Worm (Caenorhabditis elegans) whole organism, L1 larva: ENCODE measurements around the gene srh-245.

Source experiments
- C16A3.4 ChIP-seq: fragments of 150-350 bp; optimal IDR thresholded peaks from 2 replicates; lab custom pipeline; 2014; ENCODE audit warnings: missing biosample characterization, missing genetic modification characterization
- C34B4.2 ChIP-seq: sonication (generic microtip); optimal IDR thresholded peaks from 2 replicates; lab custom pipeline; 2017; ENCODE audit warnings: mild to moderate bottlenecking, missing genetic modification characterization, missing compliant biosample characterization
- F16B12.6 ChIP-seq: fragments of 150-350 bp; optimal IDR thresholded peaks from 2 replicates; lab custom pipeline; 2014; ENCODE audit warnings: missing biosample characterization, missing genetic modification characterization
- aha-1 ChIP-seq: fragments of 150-350 bp; optimal IDR thresholded peaks from 2 replicates; lab custom pipeline; 2014; ENCODE audit warnings: missing biosample characterization, missing genetic modification characterization
- aly-2 ChIP-seq: fragments of 150-350 bp; optimal IDR thresholded peaks from 2 replicates; lab custom pipeline; 2014; ENCODE audit warnings: missing biosample characterization, missing genetic modification characterization
- ama-1 ChIP-seq: fragments of 150-350 bp; optimal IDR thresholded peaks from 2 replicates; lab custom pipeline; 2014
- blmp-1 ChIP-seq: fragments of 150-350 bp; optimal IDR thresholded peaks from 2 replicates; lab custom pipeline; 2014; ENCODE audit warnings: missing biosample characterization, missing genetic modification characterization
- ceh-82 ChIP-seq, 3 experiments: fragments of 150-350 bp in 1 of 3; sonication (generic microtip) in 2 of 3; optimal IDR thresholded peaks; 2 replicates each; lab custom pipeline; 2014 to 2017; ENCODE audit warnings: missing biosample characterization in 3 of 3, missing genetic modification characterization in 3 of 3
- ceh-88 ChIP-seq: fragments of 200-800 bp; sonication (Bioruptor generic); IDR thresholded peaks from 2 replicates; pipeline ENCODE4 v1.3.6; 2022; ENCODE audit warnings: missing genetic modification characterization, missing compliant biosample characterization
- ces-1 ChIP-seq: fragments of 150-350 bp; optimal IDR thresholded peaks from 2 replicates; lab custom pipeline; 2014; ENCODE audit warnings: missing biosample characterization, missing genetic modification reagents, missing genetic modification characterization
- efl-1 ChIP-seq, 4 experiments: fragments of 150-350 bp; optimal IDR thresholded peaks in 3 of 4; peaks in 1 of 4; 1 replicate in 1 of 4; 2 replicates in 3 of 4; lab custom pipeline; 2014; ENCODE audit warnings: missing biosample characterization in 2 of 4, missing genetic modification characterization in 2 of 4, missing genetic modification reagents in 2 of 4
- egl-13 ChIP-seq: sonication (generic microtip); optimal IDR thresholded peaks from 2 replicates; lab custom pipeline; 2016; ENCODE audit warnings: missing genotype, missing genetic modification reagents, missing genetic modification characterization, missing compliant biosample characterization
- elt-2 ChIP-seq: sonication (generic microtip); optimal IDR thresholded peaks from 2 replicates; lab custom pipeline; 2016; ENCODE audit warnings: missing genetic modification characterization, mild to moderate bottlenecking, inconsistent platforms, missing compliant biosample characterization, missing genetic modification reagents
- elt-3 ChIP-seq, 6 experiments: fragments of 150-350 bp in 1 of 6; sonication (generic microtip); optimal IDR thresholded peaks; 2 replicates each; lab custom pipeline; 2017 to 2018; ENCODE audit warnings: missing biosample characterization in 6 of 6, missing genetic modification characterization in 6 of 6, inconsistent platforms in 1 of 6
- fkh-8 ChIP-seq: sonication (generic microtip); optimal IDR thresholded peaks from 2 replicates; lab custom pipeline; 2016; ENCODE audit warnings: mild to moderate bottlenecking, missing genetic modification characterization, missing compliant biosample characterization
- grh-1 ChIP-seq: fragments of 200-800 bp; sonication (Bioruptor generic); IDR thresholded peaks from 2 replicates; pipeline ENCODE4 v1.3.6; 2022; ENCODE audit warnings: missing genetic modification reagents, missing genetic modification characterization, missing compliant biosample characterization
- hlh-4 ChIP-seq: sonication (generic microtip); optimal IDR thresholded peaks from 2 replicates; lab custom pipeline; 2016; ENCODE audit warnings: mild to moderate bottlenecking, missing genetic modification characterization, missing compliant biosample characterization
- irx-1 ChIP-seq: sonication (generic microtip); optimal IDR thresholded peaks from 2 replicates; lab custom pipeline; 2016; ENCODE audit warnings: missing genetic modification characterization, missing compliant biosample characterization
- isw-1 ChIP-seq: fragments of 200-800 bp; sonication (Bioruptor generic); IDR thresholded peaks from 2 replicates; pipeline ENCODE4 v1.3.6; 2022; ENCODE audit warnings: missing genetic modification characterization, missing compliant biosample characterization
- lin-14 ChIP-seq: fragments of 200-800 bp; sonication (Bioruptor generic); optimal IDR thresholded peaks from 2 replicates; lab custom pipeline; 2018; ENCODE audit warnings: mild to moderate bottlenecking, missing genetic modification characterization, moderate library complexity, missing compliant biosample characterization
- lin-15B ChIP-seq: fragments of 150-350 bp; sonication (generic microtip); optimal IDR thresholded peaks from 3 replicates; lab custom pipeline; 2014; ENCODE audit warnings: missing biosample characterization, missing genetic modification characterization
- lin-35 ChIP-seq, 2 experiments: fragments of 150-350 bp; optimal IDR thresholded peaks; 2 replicates each; lab custom pipeline; 2014; ENCODE audit warnings: missing biosample characterization in 2 of 2, missing genetic modification characterization in 2 of 2, missing genetic modification reagents in 2 of 2
- lir-3 ChIP-seq: sonication (generic microtip); optimal IDR thresholded peaks from 2 replicates; lab custom pipeline; 2016; ENCODE audit warnings: mild to moderate bottlenecking, missing genetic modification characterization, moderate library complexity, missing compliant biosample characterization; ENCODE audit not compliant: poor library complexity
- lsy-2 ChIP-seq, 2 experiments: fragments of 150-350 bp; optimal IDR thresholded peaks; 2 replicates each; lab custom pipeline; 2014; ENCODE audit warnings: missing biosample characterization in 2 of 2, missing genetic modification characterization in 2 of 2
- mab-9 ChIP-seq: fragments of 200-800 bp; sonication (Bioruptor generic); IDR thresholded peaks from 2 replicates; pipeline ENCODE4 v1.3.6; 2022; ENCODE audit warnings: missing genetic modification reagents, missing genetic modification characterization, missing compliant biosample characterization
- mdl-1 ChIP-seq, 2 experiments: fragments of 150-350 bp; optimal IDR thresholded peaks; 2 replicates each; lab custom pipeline; 2014 to 2017; ENCODE audit warnings: missing biosample characterization in 2 of 2, missing genetic modification characterization in 2 of 2, inconsistent platforms in 1 of 2
- mep-1 ChIP-seq: fragments of 150-350 bp; optimal IDR thresholded peaks from 2 replicates; lab custom pipeline; 2014; ENCODE audit warnings: missing biosample characterization, missing genetic modification characterization
- nhr-20 ChIP-seq: sonication (generic microtip); optimal IDR thresholded peaks from 2 replicates; lab custom pipeline; 2016; ENCODE audit warnings: mild to moderate bottlenecking, missing genetic modification characterization, missing compliant biosample characterization
- nhr-47 ChIP-seq: sonication (generic microtip); optimal IDR thresholded peaks from 2 replicates; lab custom pipeline; 2016; ENCODE audit warnings: mild to moderate bottlenecking, missing genetic modification characterization, moderate library complexity, missing compliant biosample characterization
- nhr-71 ChIP-seq: sonication (generic microtip); optimal IDR thresholded peaks from 2 replicates; lab custom pipeline; 2016; ENCODE audit warnings: mild to moderate bottlenecking, missing genetic modification characterization, moderate library complexity, missing compliant biosample characterization
- nhr-77 ChIP-seq: fragments of 150-350 bp; optimal IDR thresholded peaks from 2 replicates; lab custom pipeline; 2014; ENCODE audit warnings: missing biosample characterization, missing genetic modification characterization
- nhr-85 ChIP-seq: sonication (generic microtip); peaks from one replicate; lab custom pipeline; 2016; ENCODE audit warnings: missing genetic modification characterization, inconsistent platforms, missing compliant biosample characterization
- nhr-90 ChIP-seq: sonication (generic microtip); optimal IDR thresholded peaks from 2 replicates; lab custom pipeline; 2016; ENCODE audit warnings: mild to moderate bottlenecking, missing genetic modification characterization, missing compliant biosample characterization; ENCODE audit not compliant: poor library complexity
- rnt-1 ChIP-seq: sonication (generic microtip); optimal IDR thresholded peaks from 2 replicates; lab custom pipeline; 2016; ENCODE audit warnings: mild to moderate bottlenecking, missing genetic modification characterization, moderate library complexity, missing compliant biosample characterization
- skn-1 ChIP-seq: fragments of 150-350 bp; optimal IDR thresholded peaks from 2 replicates; lab custom pipeline; 2014; ENCODE audit warnings: missing biosample characterization, missing genetic modification characterization
- snpc-4 ChIP-seq: fragments of 150-350 bp; optimal IDR thresholded peaks from 2 replicates; lab custom pipeline; 2014; ENCODE audit warnings: missing biosample characterization, missing genetic modification characterization
- snu-23 ChIP-seq: sonication (generic microtip); optimal IDR thresholded peaks from 2 replicates; lab custom pipeline; 2016; ENCODE audit warnings: missing genetic modification characterization, missing compliant biosample characterization
- sox-4 ChIP-seq: sonication (generic microtip); optimal IDR thresholded peaks from 2 replicates; lab custom pipeline; 2016; ENCODE audit warnings: missing genetic modification characterization, missing compliant biosample characterization
- swsn-7 ChIP-seq: sonication (generic microtip); optimal IDR thresholded peaks from 2 replicates; lab custom pipeline; 2016; ENCODE audit warnings: missing genetic modification characterization, missing compliant biosample characterization
- unc-130 ChIP-seq: fragments of 150-350 bp; optimal IDR thresholded peaks from 2 replicates; lab custom pipeline; 2017; ENCODE audit warnings: missing biosample characterization, missing genetic modification characterization, inconsistent platforms
- unc-30 ChIP-seq: sonication (generic microtip); optimal IDR thresholded peaks from 2 replicates; lab custom pipeline; 2017; ENCODE audit warnings: missing biosample characterization, missing genetic modification characterization
- xbp-1 ChIP-seq: sonication (generic microtip); optimal IDR thresholded peaks from 2 replicates; lab custom pipeline; 2016; ENCODE audit warnings: missing genetic modification characterization, missing compliant biosample characterization
- zag-1 ChIP-seq: fragments of 150-350 bp; optimal IDR thresholded peaks from 2 replicates; lab custom pipeline; 2014; ENCODE audit warnings: missing biosample characterization, missing genetic modification characterization
- zip-4 ChIP-seq: fragments of 200-800 bp; sonication (Bioruptor generic); optimal IDR thresholded peaks from 2 replicates; lab custom pipeline; 2018; ENCODE audit warnings: mild to moderate bottlenecking, missing genetic modification characterization, moderate library complexity, missing compliant biosample characterization
- ztf-4 ChIP-seq: fragments of 150-350 bp; optimal IDR thresholded peaks from 2 replicates; lab custom pipeline; 2014; ENCODE audit warnings: missing biosample characterization, missing genetic modification characterization

The srh-245 gene

ce11 chrV:642750-643149 lies 13.0 kb downstream of the srh-245 start, which contains the start of gene nhr-190:
Gene nhr-190 (minus strand): TSS chrV:642924.
- TF ChIP-seq swsn-7 (tag; lab: Kevin White, UChicago) (peak; percentile 30), efl-1 (optimal IDR thresholded peaks at IDR 0.05; lab: Kevin White, UChicago) (peak; percentile 31 to 47), efl-1 (GFP tag; optimal IDR thresholded peaks at IDR 0.05 in 1 of 2; lab: Kevin White, UChicago) (no peak), ceh-82 (tag; optimal IDR thresholded peaks at IDR 0.05; lab: Kevin White, UChicago) (peak in 1 of 3 experiments; percentile 2), unc-30 (tag; lab: Kevin White, UChicago) (no peak), mab-9 (GFP tag; lab: Robert Waterston, UW) (no peak), fkh-8 (tag; lab: Kevin White, UChicago) (peak; percentile 41), mep-1 (tag; lab: Kevin White, UChicago) (no peak), snpc-4 (no peak), ces-1 (no peak), rnt-1 (tag; lab: Kevin White, UChicago) (peak; percentile 33), nhr-20 (tag; lab: Kevin White, UChicago) (peak; percentile 22), skn-1 (no peak)
- TF ChIP-seq, all 84 proteins: peak for 6

- no peak for TF ChIP-seq sox-4 (tag; lab: Kevin White, UChicago)
- no peak for TF ChIP-seq C34B4.2 (tag; lab: Kevin White, UChicago)
- TF ChIP-seq grh-1 (GFP tag; lab: Robert Waterston, UW) = no peak
- TF ChIP-seq nhr-90 (tag; lab: Kevin White, UChicago) = no peak
- TF ChIP-seq ceh-88 (GFP tag; lab: Robert Waterston, UW) = no peak
- no peak for TF ChIP-seq lin-35 (GFP tag; optimal IDR thresholded peaks at IDR 0.05; lab: Kevin White, UChicago)
- no peak for TF ChIP-seq zip-4 (GFP tag; lab: Kevin White, UChicago)
- no peak for TF ChIP-seq C16A3.4 (tag; lab: Kevin White, UChicago)
- no peak for TF ChIP-seq mab-9 (GFP tag; lab: Robert Waterston, UW)
- TF ChIP-seq isw-1 (GFP tag; lab: Robert Waterston, UW) = no peak
- no peak for TF ChIP-seq ceh-82 (tag; optimal IDR thresholded peaks at IDR 0.05; lab: Kevin White, UChicago)
- no peak for TF ChIP-seq nhr-77
- no peak for TF ChIP-seq ama-1
- TF ChIP-seq egl-13 (tag; lab: Kevin White, UChicago) = no peak
These were observed 17.4 kb downstream of the srh-245 start, which contains the start of gene srj-37 for ce11 chrV:638328-638727. Gene srj-37 (plus strand): TSS chrV:638628.

DNA sequence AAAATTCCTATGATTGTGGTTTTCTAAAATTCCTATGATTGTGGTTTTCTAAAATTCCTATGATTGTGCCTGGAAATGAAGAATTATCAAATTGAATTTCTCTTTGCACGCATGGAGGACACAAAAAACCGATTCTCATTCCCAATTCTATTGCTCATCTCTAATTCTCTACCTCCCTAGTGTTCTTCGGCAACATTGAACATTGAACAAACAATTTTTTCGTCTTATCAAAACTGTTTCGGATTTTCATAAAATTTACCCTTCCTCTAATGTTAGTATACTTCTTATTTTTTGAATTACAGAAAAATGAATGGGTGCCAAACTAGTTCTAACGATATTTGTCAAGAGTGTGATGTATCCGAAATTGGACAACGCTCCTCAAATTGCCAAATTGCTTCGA lies 19.4 kb downstream of the srh-245 start, which contains the start of gene pals-31:
TSS of gene pals-31 (plus strand) at position 301 of the 400 bp plus-strand sequence.
- TF ChIP-seq lir-3 (tag; lab: Kevin White, UChicago) = no peak

- TF ChIP-seq lin-14 (GFP tag; lab: Kevin White, UChicago) = peak; percentile 95
- TF ChIP-seq nhr-85 (tag; lab: Kevin White, UChicago) = peak; percentile 80
- no peak for TF ChIP-seq zag-1
- no peak for TF ChIP-seq C34B4.2 (tag; lab: Kevin White, UChicago)
- TF ChIP-seq nhr-47 (tag; lab: Kevin White, UChicago) = no peak
- TF ChIP-seq rnt-1 (tag; lab: Kevin White, UChicago) = no peak
- peak; percentile 35 for TF ChIP-seq blmp-1 (tag; lab: Kevin White, UChicago)
- TF ChIP-seq ceh-88 (GFP tag; lab: Robert Waterston, UW) = no peak
- no peak for TF ChIP-seq zip-4 (GFP tag; lab: Kevin White, UChicago)
- peak; percentile 27 for TF ChIP-seq nhr-71 (tag; lab: Kevin White, UChicago)
- no peak for TF ChIP-seq irx-1 (tag; lab: Kevin White, UChicago)
- TF ChIP-seq unc-130 (tag; lab: Kevin White, UChicago) = peak; percentile 20
- TF ChIP-seq xbp-1 (tag; lab: Kevin White, UChicago) = no peak
- TF ChIP-seq aly-2 (tag; lab: Kevin White, UChicago) = no peak
- peak; percentile 44 for TF ChIP-seq snu-23
- peak; percentile 29 for TF ChIP-seq elt-2 (tag; lab: Kevin White, UChicago)
- TF ChIP-seq nhr-20 (tag; lab: Kevin White, UChicago) = peak; percentile 33
- TF ChIP-seq mdl-1 (tag; optimal IDR thresholded peaks at IDR 0.05; lab: Kevin White, UChicago) = peak in 1 of 2 experiments; percentile 47
- TF ChIP-seq efl-1 (optimal IDR thresholded peaks at IDR 0.05; lab: Kevin White, UChicago) = no peak
- TF ChIP-seq efl-1 (GFP tag; optimal IDR thresholded peaks at IDR 0.05 in 1 of 2; lab: Kevin White, UChicago) = no peak
- peak in 1 of 2 experiments; percentile 67 for TF ChIP-seq lin-35 (GFP tag; optimal IDR thresholded peaks at IDR 0.05; lab: Kevin White, UChicago)
- TF ChIP-seq hlh-4 = no peak
- TF ChIP-seq lin-15B = no peak
- TF ChIP-seq aha-1 = no peak
- peak in 1 of 2 experiments; percentile 10 for TF ChIP-seq lsy-2 (tag; optimal IDR thresholded peaks at IDR 0.05; lab: Kevin White, UChicago)
- peak; percentile 27 for TF ChIP-seq C16A3.4 (tag; lab: Kevin White, UChicago)
- TF ChIP-seq elt-3 (tag; optimal IDR thresholded peaks at IDR 0.05; lab: Kevin White, UChicago) = peak in 1 of 6 experiments; percentile 8
- TF ChIP-seq sox-4 (tag; lab: Kevin White, UChicago) = no peak
- no peak for TF ChIP-seq F16B12.6
- TF ChIP-seq snpc-4 = peak; percentile 66
- TF ChIP-seq ztf-4 = no peak
- peak; percentile 0 for TF ChIP-seq nhr-90 (tag; lab: Kevin White, UChicago)
These were observed 20.1 kb downstream of the srh-245 start for ce11 chrV:635630-636029.
